Worm (Caenorhabditis elegans) whole organism, L2 larva: Measurements from ENCODE around the gene snb-1.

Experiments used
- ama-1 ChIP-seq: fragments of 150-350 bp; optimal IDR thresholded peaks from 2 replicates; lab custom pipeline; 2018; ENCODE audit warnings: inconsistent platforms
- elt-1 ChIP-seq: fragments of 150-350 bp; optimal IDR thresholded peaks from 2 replicates; lab custom pipeline; 2014; ENCODE audit warnings: missing biosample characterization, missing genetic modification characterization
- lsy-2 ChIP-seq, 2 experiments: fragments of 150-350 bp in 1 of 2; sonication (generic microtip) in 1 of 2; optimal IDR thresholded peaks; 2 replicates each; lab custom pipeline; 2014 to 2017; ENCODE audit warnings: missing biosample characterization in 2 of 2, missing genetic modification characterization in 2 of 2
- mdl-1 ChIP-seq, 2 experiments: fragments of 150-350 bp in 1 of 2; sonication (generic microtip) in 1 of 2; optimal IDR thresholded peaks; 2 replicates each; lab custom pipeline; 2017; ENCODE audit warnings: missing biosample characterization in 2 of 2, missing genetic modification characterization in 2 of 2
- nhr-10 ChIP-seq: sonication (generic microtip); optimal IDR thresholded peaks from 2 replicates; lab custom pipeline; 2017; ENCODE audit warnings: missing biosample characterization, missing genetic modification characterization
- nhr-23 ChIP-seq: fragments of 150-350 bp; optimal IDR thresholded peaks from 2 replicates; lab custom pipeline; 2014; ENCODE audit warnings: missing biosample characterization, missing genetic modification reagents, missing genetic modification characterization
- skn-1 ChIP-seq: sonication (generic microtip); optimal IDR thresholded peaks from 2 replicates; lab custom pipeline; 2017; ENCODE audit warnings: missing biosample characterization, missing genetic modification characterization
- snpc-4 ChIP-seq: fragments of 150-350 bp; optimal IDR thresholded peaks from 2 replicates; lab custom pipeline; 2014; ENCODE audit warnings: missing biosample characterization, missing genetic modification characterization
- zag-1 ChIP-seq: fragments of 150-350 bp; optimal IDR thresholded peaks from 2 replicates; lab custom pipeline; 2014; ENCODE audit warnings: missing biosample characterization, missing genetic modification characterization

- TF ChIP-seq ama-1 (lab: Kevin White, UChicago), result no peak
- TF ChIP-seq mdl-1 (tag; optimal IDR thresholded peaks at IDR 0.05; lab: Kevin White, UChicago), result no peak
- no peak for TF ChIP-seq nhr-23 (tag; lab: Kevin White, UChicago)
- no peak for TF ChIP-seq nhr-10 (tag; lab: Kevin White, UChicago)
- no peak for TF ChIP-seq zag-1 (tag; lab: Kevin White, UChicago)
- no peak for TF ChIP-seq elt-1 (tag; lab: Kevin White, UChicago)
- no peak for TF ChIP-seq skn-1
- TF ChIP-seq snpc-4 (tag; lab: Kevin White, UChicago), result no peak
- no peak for TF ChIP-seq lsy-2 (tag; optimal IDR thresholded peaks at IDR 0.05; lab: Kevin White, UChicago)
Observed at ce11 chrV:6683282-6683681, 27.0 kb upstream of the snb-1 start.
